Worm (Caenorhabditis elegans) whole organism, late embryonic: ENCODE data around the gene mel-46.
"Not testable (repeated sequence)": the region's sequence is repeated elsewhere in the genome, so short reads cannot be mapped to it uniquely, and the experiment has no call there.

ENCODE experiments used
- F13H6.1 ChIP-seq: sonication (generic microtip); optimal IDR thresholded peaks from 2 replicates; lab custom pipeline; 2016; ENCODE audit warnings: missing genetic modification characterization, missing compliant biosample characterization
- K02D7.2 ChIP-seq: sonication (generic microtip); optimal IDR thresholded peaks from 2 replicates; lab custom pipeline; 2017; ENCODE audit warnings: mild to moderate bottlenecking, missing genetic modification characterization, missing compliant biosample characterization
- K09A11.1 ChIP-seq: sonication (generic microtip); optimal IDR thresholded peaks from 2 replicates; lab custom pipeline; 2017; ENCODE audit warnings: antibody characterized with exemption, mild to moderate bottlenecking, missing genetic modification characterization, missing compliant biosample characterization; ENCODE audit not compliant: insufficient read depth
- T23F11.4 ChIP-seq: fragments of 200-800 bp; sonication (Bioruptor generic); optimal IDR thresholded peaks from 2 replicates; lab custom pipeline; 2018; ENCODE audit warnings: mild to moderate bottlenecking, missing genetic modification characterization, missing compliant biosample characterization
- Y22D7AL.16 ChIP-seq: sonication (generic microtip); optimal IDR thresholded peaks from 2 replicates; lab custom pipeline; 2016; ENCODE audit warnings: missing genetic modification characterization, missing compliant biosample characterization
- ama-1 ChIP-seq: fragments of 150-350 bp; optimal IDR thresholded peaks from 2 replicates; lab custom pipeline; 2014
- ceh-18 ChIP-seq: sonication (generic microtip); optimal IDR thresholded peaks from 2 replicates; lab custom pipeline; 2016; ENCODE audit warnings: missing genetic modification characterization, missing compliant biosample characterization
- ceh-2 ChIP-seq: sonication (generic microtip); optimal IDR thresholded peaks from 2 replicates; lab custom pipeline; 2016; ENCODE audit warnings: missing genotype, missing genetic modification characterization, missing compliant biosample characterization
- ceh-24 ChIP-seq: sonication (generic microtip); optimal IDR thresholded peaks from 2 replicates; lab custom pipeline; 2016; ENCODE audit warnings: mild to moderate bottlenecking, missing genetic modification characterization, missing compliant biosample characterization
- ceh-30 ChIP-seq: fragments of 150-350 bp; optimal IDR thresholded peaks from 2 replicates; lab custom pipeline; 2014; ENCODE audit warnings: missing biosample characterization, missing genetic modification characterization
- ceh-31 ChIP-seq: sonication (generic microtip); optimal IDR thresholded peaks from 2 replicates; lab custom pipeline; 2016; ENCODE audit warnings: missing genetic modification characterization, missing compliant biosample characterization
- ceh-34 ChIP-seq: sonication (generic microtip); optimal IDR thresholded peaks from 2 replicates; lab custom pipeline; 2016; ENCODE audit warnings: mild to moderate bottlenecking, missing genetic modification characterization, missing compliant biosample characterization
- ceh-45 ChIP-seq: fragments of 200-800 bp; sonication (Bioruptor generic); IDR thresholded peaks from 2 replicates; pipeline ENCODE4 v1.3.6; 2022; ENCODE audit warnings: missing genetic modification reagents, missing genetic modification characterization, missing compliant biosample characterization
- ceh-48 ChIP-seq: sonication (generic microtip); optimal IDR thresholded peaks from 2 replicates; lab custom pipeline; 2016; ENCODE audit warnings: missing genetic modification characterization, inconsistent platforms, missing compliant biosample characterization
- ceh-6 ChIP-seq: fragments of 200-800 bp; sonication (Bioruptor generic); optimal IDR thresholded peaks from 2 replicates; lab custom pipeline; 2018; ENCODE audit warnings: mild to moderate bottlenecking, missing genetic modification characterization, missing compliant biosample characterization
- che-1 ChIP-seq: sonication (generic microtip); optimal IDR thresholded peaks from 2 replicates; lab custom pipeline; 2016; ENCODE audit warnings: mild to moderate bottlenecking, missing genetic modification characterization, missing compliant biosample characterization
- elt-4 ChIP-seq: sonication (generic microtip); optimal IDR thresholded peaks from 2 replicates; lab custom pipeline; 2016; ENCODE audit warnings: missing genetic modification characterization, missing compliant biosample characterization
- ets-4 ChIP-seq: sonication (generic microtip); optimal IDR thresholded peaks from 2 replicates; lab custom pipeline; 2016; ENCODE audit warnings: missing genetic modification characterization, missing compliant biosample characterization
- fax-1 ChIP-seq: sonication (generic microtip); optimal IDR thresholded peaks from 2 replicates; lab custom pipeline; 2016; ENCODE audit warnings: missing genotype, missing genetic modification characterization, missing compliant biosample characterization
- gmeb-2 ChIP-seq: sonication (generic microtip); optimal IDR thresholded peaks from 2 replicates; lab custom pipeline; 2016; ENCODE audit warnings: missing genetic modification characterization, inconsistent platforms, missing compliant biosample characterization
- hlh-15 ChIP-seq: sonication (generic microtip); optimal IDR thresholded peaks from 2 replicates; lab custom pipeline; 2016; ENCODE audit warnings: missing genetic modification characterization, missing compliant biosample characterization
- lim-6 ChIP-seq: sonication (generic microtip); optimal IDR thresholded peaks from 2 replicates; lab custom pipeline; 2016; ENCODE audit warnings: missing genetic modification characterization, missing compliant biosample characterization
- lin-11 ChIP-seq: fragments of 200-800 bp; sonication (Bioruptor generic); optimal IDR thresholded peaks from 2 replicates; lab custom pipeline; 2018; ENCODE audit warnings: mild to moderate bottlenecking, missing genetic modification characterization, missing compliant biosample characterization
- madf-2 ChIP-seq: sonication (generic microtip); optimal IDR thresholded peaks from 2 replicates; lab custom pipeline; 2017; ENCODE audit warnings: missing genetic modification characterization, missing compliant biosample characterization
- nhr-11 ChIP-seq: fragments of 150-350 bp; optimal IDR thresholded peaks from 2 replicates; lab custom pipeline; 2014; ENCODE audit warnings: missing biosample characterization, missing genetic modification characterization
- nhr-232 ChIP-seq: sonication (generic microtip); optimal IDR thresholded peaks from 2 replicates; lab custom pipeline; 2016; ENCODE audit warnings: missing genetic modification characterization, missing compliant biosample characterization
- pat-9 ChIP-seq: fragments of 200-800 bp; sonication (Bioruptor generic); optimal IDR thresholded peaks from 2 replicates; lab custom pipeline; 2018; ENCODE audit warnings: mild to moderate bottlenecking, missing genetic modification characterization, moderate library complexity, missing compliant biosample characterization
- pha-4 ChIP-seq: fragments of 150-350 bp; optimal IDR thresholded peaks from 2 replicates; lab custom pipeline; 2018; ENCODE audit warnings: missing biosample characterization, missing genetic modification reagents, missing genetic modification characterization
- pqm-1 ChIP-seq: sonication (generic microtip); optimal IDR thresholded peaks from 2 replicates; lab custom pipeline; 2016; ENCODE audit warnings: missing genetic modification characterization, missing compliant biosample characterization
- pros-1 ChIP-seq: fragments of 150-350 bp; optimal IDR thresholded peaks from 2 replicates; lab custom pipeline; 2014; ENCODE audit warnings: missing biosample characterization, missing genetic modification reagents, missing genetic modification characterization
- sdc-2 ChIP-seq: sonication (generic microtip); optimal IDR thresholded peaks from 2 replicates; lab custom pipeline; 2016; ENCODE audit warnings: missing genotype, missing genetic modification characterization, missing compliant biosample characterization
- tbx-2 ChIP-seq: sonication (generic microtip); optimal IDR thresholded peaks from 2 replicates; lab custom pipeline; 2016; ENCODE audit warnings: missing genetic modification characterization, missing compliant biosample characterization
- tbx-7 ChIP-seq: sonication (generic microtip); optimal IDR thresholded peaks from 2 replicates; lab custom pipeline; 2016; ENCODE audit warnings: missing genotype, missing genetic modification characterization, missing compliant biosample characterization
- unc-42 ChIP-seq: sonication (generic microtip); optimal IDR thresholded peaks from 2 replicates; lab custom pipeline; 2016; ENCODE audit warnings: missing genotype, missing genetic modification characterization, missing compliant biosample characterization
- unc-55 ChIP-seq: sonication (generic microtip); optimal IDR thresholded peaks from 2 replicates; lab custom pipeline; 2017; ENCODE audit warnings: missing biosample characterization, missing genetic modification reagents, missing genetic modification characterization
- zip-5 ChIP-seq: sonication (generic microtip); optimal IDR thresholded peaks from 2 replicates; lab custom pipeline; 2016; ENCODE audit warnings: missing genetic modification characterization, missing compliant biosample characterization

Gene mel-46

DNA sequence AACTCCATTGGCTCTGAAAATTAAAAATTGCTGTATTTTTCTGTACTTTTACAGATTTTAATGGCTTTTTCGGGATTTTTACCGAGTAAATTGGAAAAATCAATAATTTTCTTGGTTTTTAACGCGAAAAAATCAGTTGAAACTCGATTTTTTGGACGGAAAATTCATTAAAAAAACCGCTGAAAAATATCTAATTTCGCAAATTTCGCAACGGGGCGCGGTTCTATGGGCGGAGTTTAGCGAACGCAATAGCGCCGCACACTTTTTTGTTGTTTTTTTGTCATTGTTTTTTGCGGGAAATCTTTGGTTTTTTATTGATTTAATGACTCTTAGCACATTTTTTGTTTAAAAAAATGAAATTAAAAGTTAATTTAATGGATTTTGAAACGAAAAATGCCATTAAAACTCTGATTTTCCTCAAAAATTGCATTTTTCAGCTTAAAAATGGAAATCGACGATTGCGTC is at the start of gene mel-46, which contains the start of gene lsy-13 (continued):
- TF ChIP-seq nhr-232 (peak; percentile 32), ceh-2 (tag; lab: Kevin White, UChicago) (peak; percentile 49), sdc-2 (no peak), che-1 (tag; lab: Kevin White, UChicago) (peak; percentile 58), ceh-48 (tag; lab: Kevin White, UChicago) (peak; percentile 53), ceh-31 (tag; lab: Kevin White, UChicago) (peak; percentile 60), Y22D7AL.16 (tag; lab: Kevin White, UChicago) (no peak), T23F11.4 (GFP tag; lab: Kevin White, UChicago) (peak; percentile 16), tbx-7 (tag; lab: Kevin White, UChicago) (no peak), F13H6.1 (tag; lab: Kevin White, UChicago) (peak; percentile 39), pat-9 (peak; percentile 56), ceh-34 (peak; percentile 77), gmeb-2 (tag; lab: Kevin White, UChicago) (peak; percentile 27), zip-5 (tag; lab: Kevin White, UChicago) (peak; percentile 12), ama-1 (no peak), ets-4 (tag; lab: Kevin White, UChicago) (no peak), lin-11 (tag; lab: Kevin White, UChicago) (peak; percentile 44)

DNA sequence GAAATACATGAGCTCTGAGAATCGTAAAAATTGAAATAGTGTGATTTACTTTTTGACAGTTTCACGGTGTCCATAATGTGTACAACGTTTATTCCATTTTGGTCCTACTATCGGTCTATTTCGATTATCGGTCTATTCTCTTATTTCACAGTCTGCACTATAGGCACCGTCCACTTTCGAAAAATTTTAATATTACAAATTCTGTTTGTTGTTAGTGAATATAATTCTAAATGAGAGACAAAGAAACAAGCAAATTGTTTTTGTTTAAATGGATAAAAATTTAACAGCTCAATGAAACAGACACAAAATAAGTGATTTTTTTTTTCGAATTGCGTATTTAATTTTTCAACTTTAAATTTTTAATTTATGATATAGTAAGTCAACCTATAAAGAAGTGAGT is 34.9 kb upstream of the mel-46 start:
- TF ChIP-seq zip-5 (tag; lab: Kevin White, UChicago), result no peak
- TF ChIP-seq, all 69 proteins: peak for 0

DNA sequence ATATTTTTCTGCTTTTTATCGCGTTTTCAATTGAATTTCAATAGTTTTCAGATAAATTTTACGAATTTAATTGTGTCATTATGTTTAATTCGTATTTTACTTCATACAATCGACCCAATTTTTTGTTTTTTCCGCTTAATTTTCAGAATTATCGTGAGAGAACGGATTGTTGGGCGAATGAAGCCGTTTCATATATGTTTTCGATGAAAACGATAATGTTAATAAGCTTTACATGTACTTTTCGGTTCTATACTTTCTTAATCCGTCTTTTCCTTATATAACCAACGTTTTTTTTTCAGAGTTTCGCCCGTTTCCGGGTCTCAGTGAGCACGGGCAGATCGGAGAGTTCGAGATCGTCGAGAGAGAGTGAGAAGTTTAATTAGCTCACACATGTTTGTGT is 32.0 kb upstream of the mel-46 start, which contains the start of gene T06A10.2:
TSS of gene T06A10.2 (plus strand) at position 301 of the 400 bp plus-strand sequence.
- TF ChIP-seq K09A11.1, lim-6, unc-42 (tag; lab: Kevin White, UChicago): not testable (repeated sequence)

ce11 chrIV:16888580-16888979 is 25.3 kb upstream of the mel-46 start:
- TF ChIP-seq madf-2 (tag; lab: Kevin White, UChicago) (no peak), gmeb-2 (tag; lab: Kevin White, UChicago) (no peak), elt-4 (tag; lab: Kevin White, UChicago) (no peak), ceh-24 (tag; lab: Kevin White, UChicago) (no peak), nhr-11 (tag; lab: Kevin White, UChicago) (no peak), hlh-15 (tag; lab: Kevin White, UChicago) (no peak), ama-1 (no peak), F13H6.1 (tag; lab: Kevin White, UChicago) (no peak), unc-55 (GFP tag; lab: Kevin White, UChicago) (no peak), tbx-2 (tag; lab: Kevin White, UChicago) (no peak), K02D7.2 (no peak), ceh-45 (GFP tag; lab: Robert Waterston, UW) (no peak), ceh-30 (tag; lab: Kevin White, UChicago) (no peak), ceh-18 (tag; lab: Kevin White, UChicago) (no peak), lim-6 (tag; lab: Kevin White, UChicago) (no peak)

ce11 chrIV:16868900-16869299 is 5.6 kb upstream of the mel-46 start, which contains the start of gene T06A10.106:
T06A10.106 (minus strand) TSS chrIV:16869000.
- TF ChIP-seq pqm-1 (tag; lab: Kevin White, UChicago), result no peak
- TF ChIP-seq hlh-15 (tag; lab: Kevin White, UChicago), result no peak
- no peak for TF ChIP-seq F13H6.1 (tag; lab: Kevin White, UChicago)
- no peak for TF ChIP-seq nhr-11 (tag; lab: Kevin White, UChicago)
- TF ChIP-seq ceh-6 (GFP tag; lab: Kevin White, UChicago), result no peak
- TF ChIP-seq tbx-7 (tag; lab: Kevin White, UChicago), result no peak
- TF ChIP-seq madf-2 (tag; lab: Kevin White, UChicago), result no peak
- no peak for TF ChIP-seq zip-5 (tag; lab: Kevin White, UChicago)
- no peak for TF ChIP-seq sdc-2
- no peak for TF ChIP-seq pha-4 (tag; lab: Kevin White, UChicago)
- no peak for TF ChIP-seq fax-1 (tag; lab: Kevin White, UChicago)
- TF ChIP-seq pros-1 (tag; lab: Kevin White, UChicago), result no peak
